Fruit fly (Drosophila melanogaster) whole organism, embryonic: ENCODE measurements around the gene CG33331.

Source experiments
- Blimp-1 ChIP-seq: fragments of 200-800 bp; sonication (Bioruptor generic); optimal IDR thresholded peaks from 3 replicates; lab custom pipeline; 2018; ENCODE audit warnings: missing biosample characterization, missing genetic modification characterization, mild to moderate bottlenecking, moderate library complexity, missing genetic modification reagents
- lola ChIP-seq, 3 experiments: fragments of >200 bp in 2 of 3; fragments of 200-800 bp in 1 of 3; sonication (Bioruptor generic) in 1 of 3; optimal IDR thresholded peaks; 2 replicates each; lab custom pipeline; 2017 to 2019; ENCODE audit warnings: missing biosample characterization in 3 of 3, missing genetic modification characterization in 3 of 3, mild to moderate bottlenecking in 1 of 3, moderate library complexity in 1 of 3

DNA sequence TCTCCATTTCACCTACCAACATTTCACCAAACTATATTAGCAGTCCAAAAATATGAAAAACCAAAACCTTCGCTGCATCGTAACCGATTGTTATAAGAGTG is 8.4 kb downstream of the CG33331 start, which contains the start of gene CG14860:
- TF ChIP-seq lola (GFP tag; optimal IDR thresholded peaks at IDR 0.05; lab: Kevin White, UChicago) (no peak), Blimp-1 (GFP tag; lab: Kevin White, UChicago) (no peak)
